Worm (Caenorhabditis elegans) whole organism, L2 larva: ENCODE data around the gene mig-22.

Experiments
- C34F6.9 ChIP-seq: fragments of 150-350 bp; optimal IDR thresholded peaks from 2 replicates; lab custom pipeline; 2014; ENCODE audit warnings: missing biosample characterization, missing genetic modification characterization
- F13H6.1 ChIP-seq: sonication (generic microtip); optimal IDR thresholded peaks from 2 replicates; lab custom pipeline; 2016; ENCODE audit warnings: missing genetic modification characterization, missing compliant biosample characterization
- R02D3.7 ChIP-seq: fragments of 150-350 bp; optimal IDR thresholded peaks from 2 replicates; lab custom pipeline; 2014; ENCODE audit warnings: missing biosample characterization, missing genetic modification characterization
- Y55F3AM.14 ChIP-seq: fragments of 200-800 bp; sonication (Bioruptor generic); optimal IDR thresholded peaks from 2 replicates; lab custom pipeline; 2018; ENCODE audit warnings: mild to moderate bottlenecking, missing genetic modification characterization, missing compliant biosample characterization
- aly-2 ChIP-seq: fragments of 150-350 bp; optimal IDR thresholded peaks from 2 replicates; lab custom pipeline; 2014; ENCODE audit warnings: missing biosample characterization, missing genetic modification characterization
- blmp-1 ChIP-seq: sonication (generic microtip); optimal IDR thresholded peaks from 2 replicates; lab custom pipeline; 2017; ENCODE audit warnings: missing genetic modification characterization, mild to moderate bottlenecking, missing compliant biosample characterization, antibody characterized with exemption, moderate library complexity; ENCODE audit not compliant: insufficient read depth
- ceh-16 ChIP-seq: fragments of 150-350 bp; optimal IDR thresholded peaks from 2 replicates; lab custom pipeline; 2014; ENCODE audit warnings: missing biosample characterization, missing genetic modification characterization
- crh-2 ChIP-seq: sonication (generic microtip); optimal IDR thresholded peaks from 2 replicates; lab custom pipeline; 2017; ENCODE audit warnings: missing biosample characterization, missing genetic modification characterization
- egl-27 ChIP-seq: sonication (generic microtip); optimal IDR thresholded peaks from 3 replicates; lab custom pipeline; 2017; ENCODE audit warnings: missing biosample characterization, missing genetic modification reagents, missing genetic modification characterization
- elt-1 ChIP-seq: fragments of 150-350 bp; optimal IDR thresholded peaks from 2 replicates; lab custom pipeline; 2014; ENCODE audit warnings: missing biosample characterization, missing genetic modification characterization
- elt-3 ChIP-seq: sonication (generic microtip); optimal IDR thresholded peaks from 2 replicates; lab custom pipeline; 2017; ENCODE audit warnings: missing biosample characterization, missing genetic modification characterization
- fos-1 ChIP-seq: fragments of 150-350 bp; optimal IDR thresholded peaks from 2 replicates; lab custom pipeline; 2014; ENCODE audit warnings: missing biosample characterization, missing genetic modification characterization
- gmeb-1 ChIP-seq: fragments of 150-350 bp; optimal IDR thresholded peaks from 2 replicates; lab custom pipeline; 2014; ENCODE audit warnings: missing biosample characterization, missing genetic modification characterization
- lin-11 ChIP-seq: fragments of 150-350 bp; sonication (generic microtip); optimal IDR thresholded peaks from 2 replicates; lab custom pipeline; 2014; ENCODE audit warnings: missing biosample characterization, missing genetic modification characterization, inconsistent platforms, mixed read lengths
- lin-13 ChIP-seq: fragments of 150-350 bp; optimal IDR thresholded peaks from 2 replicates; lab custom pipeline; 2014; ENCODE audit warnings: missing biosample characterization, missing genetic modification reagents, missing genetic modification characterization
- lin-39 ChIP-seq: fragments of 150-350 bp; optimal IDR thresholded peaks from 2 replicates; lab custom pipeline; 2014; ENCODE audit warnings: missing biosample characterization, missing genetic modification reagents, missing genetic modification characterization
- lsy-2 ChIP-seq, 2 experiments: fragments of 150-350 bp in 1 of 2; sonication (generic microtip) in 1 of 2; optimal IDR thresholded peaks; 2 replicates each; lab custom pipeline; 2014 to 2017; ENCODE audit warnings: missing biosample characterization in 2 of 2, missing genetic modification characterization in 2 of 2
- mab-5 ChIP-seq: fragments of 150-350 bp; optimal IDR thresholded peaks from 2 replicates; lab custom pipeline; 2014; ENCODE audit warnings: missing biosample characterization, missing genetic modification characterization
- mbf-1 ChIP-seq: sonication (generic microtip); optimal IDR thresholded peaks from 2 replicates; lab custom pipeline; 2017; ENCODE audit warnings: missing biosample characterization, missing genetic modification characterization
- mdl-1 ChIP-seq, 2 experiments: fragments of 150-350 bp in 1 of 2; sonication (generic microtip) in 1 of 2; optimal IDR thresholded peaks; 2 replicates each; lab custom pipeline; 2017; ENCODE audit warnings: missing biosample characterization in 2 of 2, missing genetic modification characterization in 2 of 2
- nhr-129 ChIP-seq: fragments of 150-350 bp; optimal IDR thresholded peaks from 2 replicates; lab custom pipeline; 2014; ENCODE audit warnings: missing biosample characterization, missing genetic modification characterization
- nhr-23 ChIP-seq: fragments of 150-350 bp; optimal IDR thresholded peaks from 2 replicates; lab custom pipeline; 2014; ENCODE audit warnings: missing biosample characterization, missing genetic modification reagents, missing genetic modification characterization
- nhr-25 ChIP-seq: fragments of 150-350 bp; sonication (generic microtip); optimal IDR thresholded peaks from 3 replicates; lab custom pipeline; 2014; ENCODE audit warnings: missing biosample characterization, missing genetic modification characterization
- nhr-6 ChIP-seq: fragments of 150-350 bp; optimal IDR thresholded peaks from 2 replicates; lab custom pipeline; 2014; ENCODE audit warnings: missing biosample characterization, missing genetic modification characterization
- peb-1 ChIP-seq: fragments of 150-350 bp; optimal IDR thresholded peaks from 2 replicates; lab custom pipeline; 2014; ENCODE audit warnings: missing biosample characterization, missing genetic modification characterization
- sem-4 ChIP-seq: fragments of 150-350 bp; optimal IDR thresholded peaks from 2 replicates; lab custom pipeline; 2014; ENCODE audit warnings: missing biosample characterization, missing genetic modification reagents, missing genetic modification characterization
- sma-3 ChIP-seq: sonication (generic microtip); optimal IDR thresholded peaks from 2 replicates; lab custom pipeline; 2016; ENCODE audit warnings: missing genetic modification reagents, missing genetic modification characterization, missing compliant biosample characterization
- sma-9 ChIP-seq, 2 experiments: fragments of 150-350 bp in 1 of 2; sonication (generic microtip) in 1 of 2; optimal IDR thresholded peaks; 2 replicates each; lab custom pipeline; 2014 to 2016; ENCODE audit warnings: missing genetic modification characterization in 2 of 2, mild to moderate bottlenecking in 1 of 2, missing biosample characterization in 1 of 2, missing compliant biosample characterization in 1 of 2, missing genetic modification reagents in 1 of 2, moderate library complexity in 1 of 2
- snpc-4 ChIP-seq: fragments of 150-350 bp; optimal IDR thresholded peaks from 2 replicates; lab custom pipeline; 2014; ENCODE audit warnings: missing biosample characterization, missing genetic modification characterization
- unc-39 ChIP-seq: fragments of 150-350 bp; optimal IDR thresholded peaks from 2 replicates; lab custom pipeline; 2014; ENCODE audit warnings: missing biosample characterization, missing genetic modification characterization
- unc-55 ChIP-seq: fragments of 150-350 bp; sonication (generic microtip); optimal IDR thresholded peaks from 3 replicates; lab custom pipeline; 2014; ENCODE audit warnings: missing biosample characterization, missing genetic modification reagents, missing genetic modification characterization
- zag-1 ChIP-seq: fragments of 150-350 bp; optimal IDR thresholded peaks from 2 replicates; lab custom pipeline; 2014; ENCODE audit warnings: missing biosample characterization, missing genetic modification characterization
- ztf-1 ChIP-seq: fragments of 200-800 bp; sonication (Bioruptor generic); conservative IDR thresholded peaks from 2 replicates; pipeline ENCODE4 v1.3.6; 2022; ENCODE audit warnings: missing genetic modification characterization, missing compliant biosample characterization
- ztf-11 ChIP-seq: sonication (generic microtip); optimal IDR thresholded peaks from 2 replicates; lab custom pipeline; 2017; ENCODE audit warnings: missing biosample characterization, missing genetic modification characterization
- ztf-4 ChIP-seq: fragments of 150-350 bp; optimal IDR thresholded peaks from 2 replicates; lab custom pipeline; 2014; ENCODE audit warnings: missing biosample characterization, missing genetic modification characterization

The mig-22 gene

DNA sequence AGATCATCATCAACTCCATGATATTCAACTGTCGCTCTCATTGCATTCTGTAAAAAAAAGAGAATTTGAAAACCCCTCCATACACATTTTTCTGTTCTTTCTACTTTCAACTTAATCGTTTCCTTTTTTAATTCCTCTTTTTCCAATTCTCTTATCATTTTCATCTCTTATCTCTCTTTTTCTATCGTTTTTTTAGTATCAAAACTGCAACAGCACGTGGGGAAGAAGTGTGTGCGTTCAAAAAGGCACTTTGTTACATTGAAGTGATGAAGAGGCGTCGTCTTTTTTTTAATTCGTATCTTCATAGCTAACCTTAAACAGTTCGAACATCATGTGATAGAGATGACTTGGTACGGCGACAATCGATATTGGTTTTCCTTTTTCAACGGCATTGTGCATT, 28.0 kb downstream of the mig-22 start (continued):
- no peak for TF ChIP-seq lin-11 (tag; lab: Kevin White, UChicago)
- no peak for TF ChIP-seq zag-1

DNA sequence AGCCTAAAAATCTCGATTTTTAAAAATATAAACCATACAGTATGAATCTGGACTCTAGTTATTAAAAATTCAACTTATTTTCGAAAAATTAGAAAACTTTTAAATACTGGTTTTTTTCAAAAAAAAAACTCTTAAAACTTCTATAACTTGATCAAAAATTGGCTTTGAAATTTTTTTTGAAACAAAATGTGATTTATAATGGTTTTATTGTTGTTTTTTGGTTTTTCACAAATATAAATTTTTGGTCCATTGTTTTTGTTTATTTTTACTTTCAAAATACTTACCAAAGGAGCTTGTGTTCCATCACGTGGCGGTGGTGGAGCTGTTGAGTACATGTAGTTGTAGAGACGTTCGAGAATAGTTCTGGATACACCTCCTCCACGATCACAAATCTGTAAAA, 28.9 kb downstream of the mig-22 start:
- no peak for TF ChIP-seq ceh-16 (tag; lab: Kevin White, UChicago)
- no peak for TF ChIP-seq zag-1
- TF ChIP-seq elt-1 (tag; lab: Kevin White, UChicago), result no peak
- no peak for TF ChIP-seq aly-2 (tag; lab: Kevin White, UChicago)
- no peak for TF ChIP-seq lin-13
- no peak for TF ChIP-seq lin-39 (tag; lab: Kevin White, UChicago)
- TF ChIP-seq crh-2 (tag; lab: Kevin White, UChicago), result no peak
- no peak for TF ChIP-seq snpc-4 (tag; lab: Kevin White, UChicago)
- no peak for TF ChIP-seq blmp-1 (tag; lab: Kevin White, UChicago)
- TF ChIP-seq Y55F3AM.14, result no peak
- TF ChIP-seq sma-9 (GFP tag; optimal IDR thresholded peaks at IDR 0.05; lab: Kevin White, UChicago), result no peak
- TF ChIP-seq sma-9 (tag; optimal IDR thresholded peaks at IDR 0.05; lab: Kevin White, UChicago), result no peak
- no peak for TF ChIP-seq ztf-11
- no peak for TF ChIP-seq sem-4 (tag; lab: Kevin White, UChicago)
- no peak for TF ChIP-seq gmeb-1 (tag; lab: Kevin White, UChicago)
- no peak for TF ChIP-seq lsy-2 (tag; optimal IDR thresholded peaks at IDR 0.05; lab: Kevin White, UChicago)
- TF ChIP-seq peb-1 (tag; lab: Kevin White, UChicago), result no peak
- no peak for TF ChIP-seq unc-39 (tag; lab: Kevin White, UChicago)
- no peak for TF ChIP-seq unc-55 (GFP tag; lab: Kevin White, UChicago)
- TF ChIP-seq elt-3 (tag; lab: Kevin White, UChicago), result no peak
- no peak for TF ChIP-seq nhr-23 (tag; lab: Kevin White, UChicago)

DNA sequence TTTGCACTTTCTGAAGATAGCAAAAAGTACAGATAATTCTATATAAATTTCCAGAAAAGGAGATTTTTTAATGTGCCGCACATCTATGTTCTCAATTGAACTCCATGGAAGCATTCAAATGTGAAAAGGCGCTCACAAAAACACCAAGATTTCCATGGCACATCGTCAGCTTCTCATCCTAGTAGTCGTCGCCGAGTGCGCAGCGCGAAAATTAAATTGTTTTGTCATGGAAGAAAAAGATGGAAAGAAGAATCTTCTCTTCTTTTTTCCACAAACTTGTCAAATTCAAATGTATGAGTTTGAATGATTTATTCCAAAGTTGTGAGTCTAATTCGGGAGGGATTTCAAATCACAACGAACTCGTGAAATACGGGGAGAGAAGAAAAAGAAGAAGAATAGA, 29.8 kb downstream of the mig-22 start:
- TF ChIP-seq zag-1, result no peak
- peak; percentile 12 for TF ChIP-seq C34F6.9 (tag; lab: Kevin White, UChicago)

DNA sequence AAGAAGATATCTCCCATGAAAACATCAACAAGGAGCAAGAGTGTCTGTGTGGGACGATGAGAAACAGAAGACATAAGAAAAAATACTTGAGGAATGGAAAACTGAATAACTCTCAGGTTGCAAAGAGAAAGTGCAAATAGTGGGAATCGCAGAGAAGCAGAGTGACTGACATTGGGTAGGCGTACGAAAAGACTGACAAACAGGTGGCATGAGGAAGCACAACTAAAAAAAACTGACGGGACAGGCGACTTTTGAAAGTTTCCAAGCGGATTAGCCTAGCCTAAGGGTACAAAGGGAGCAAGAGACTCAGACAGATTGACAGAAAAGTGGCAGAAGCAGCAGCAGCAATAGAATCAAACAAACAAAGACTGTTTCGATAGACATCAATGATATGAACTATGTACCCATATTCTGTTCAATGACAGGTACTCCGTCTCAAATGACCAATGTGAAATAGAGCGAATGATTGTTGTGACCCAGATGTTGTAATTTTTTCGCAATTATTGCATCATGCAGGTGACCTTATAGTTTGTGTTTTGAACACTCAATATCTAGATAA, 32.7 kb downstream of the mig-22 start:
- TF ChIP-seq nhr-129 (peak; percentile 98), R02D3.7 (tag; lab: Kevin White, UChicago) (no peak), nhr-6 (tag; lab: Kevin White, UChicago) (peak; percentile 32), lin-13 (no peak), fos-1 (tag; lab: Kevin White, UChicago) (peak; percentile 26), ztf-1 (GFP tag; lab: Robert Waterston, UW) (no peak), elt-1 (tag; lab: Kevin White, UChicago) (no peak), aly-2 (tag; lab: Kevin White, UChicago) (no peak), ceh-16 (tag; lab: Kevin White, UChicago) (no peak), nhr-25 (tag; lab: Kevin White, UChicago) (peak; percentile 61), sma-3 (GFP tag; lab: Kevin White, UChicago) (no peak), egl-27 (no peak), mab-5 (tag; lab: Kevin White, UChicago) (no peak), blmp-1 (tag; lab: Kevin White, UChicago) (peak; percentile 32), ztf-4 (peak; percentile 57), sma-9 (GFP tag; optimal IDR thresholded peaks at IDR 0.05; lab: Kevin White, UChicago) (peak; percentile 70), sma-9 (tag; optimal IDR thresholded peaks at IDR 0.05; lab: Kevin White, UChicago) (no peak), mbf-1 (tag; lab: Kevin White, UChicago) (no peak), C34F6.9 (tag; lab: Kevin White, UChicago) (peak; percentile 34), unc-55 (GFP tag; lab: Kevin White, UChicago) (peak; percentile 35), mdl-1 (tag; optimal IDR thresholded peaks at IDR 0.05; lab: Kevin White, UChicago) (no peak), lsy-2 (tag; optimal IDR thresholded peaks at IDR 0.05; lab: Kevin White, UChicago) (peak in 1 of 2 experiments; percentile 32), crh-2 (tag; lab: Kevin White, UChicago) (peak; percentile 40), F13H6.1 (tag; lab: Kevin White, UChicago) (peak; percentile 86), peb-1 (tag; lab: Kevin White, UChicago) (no peak)
